Fruit fly (Drosophila melanogaster) whole organism, embryonic: Measurements from ENCODE around the gene Dsp1.

Source experiments
- Aef1 ChIP-seq: fragments of 200-800 bp; sonication (Bioruptor generic); IDR thresholded peaks from 3 replicates; pipeline ENCODE4 v1.3.6; 2022; ENCODE audit warnings: missing biosample characterization, missing genetic modification characterization
- Atf6 ChIP-seq: fragments of 200-800 bp; sonication (Bioruptor generic); IDR thresholded peaks from 2 replicates; pipeline ENCODE4 v1.3.6; 2022; ENCODE audit warnings: missing biosample characterization, missing genetic modification characterization
- BtbVII ChIP-seq: fragments of 200-800 bp; sonication (Bioruptor generic); optimal IDR thresholded peaks from 3 replicates; lab custom pipeline; 2017; ENCODE audit warnings: missing biosample characterization, mild to moderate bottlenecking, missing genetic modification characterization
- CG11560 ChIP-seq: fragments of 200-800 bp; sonication (Bioruptor generic); IDR thresholded peaks from 3 replicates; pipeline ENCODE4 v1.3.6; 2022; ENCODE audit warnings: missing biosample characterization, missing genetic modification characterization
- CG13624 ChIP-seq: fragments of 200-800 bp; sonication (Bioruptor generic); optimal IDR thresholded peaks from 2 replicates; lab custom pipeline; 2016; ENCODE audit warnings: missing biosample characterization, missing genetic modification characterization
- CG14014 ChIP-seq: fragments of 200-800 bp; sonication (Bioruptor generic); IDR thresholded peaks from 2 replicates; pipeline ENCODE4 v1.3.6; 2022; ENCODE audit warnings: missing biosample characterization, missing genetic modification characterization
- CG15269 ChIP-seq: fragments of 200-800 bp; sonication (Bioruptor generic); optimal IDR thresholded peaks from 2 replicates; lab custom pipeline; 2018; ENCODE audit warnings: missing biosample characterization, mild to moderate bottlenecking, missing genetic modification characterization, moderate library complexity
- CG1529 ChIP-seq: fragments of 200-800 bp; sonication (Bioruptor generic); optimal IDR thresholded peaks from 3 replicates; lab custom pipeline; 2018; ENCODE audit warnings: missing biosample characterization, missing genetic modification characterization
- CG1603 ChIP-seq: fragments of 200-800 bp; sonication (Bioruptor generic); optimal IDR thresholded peaks from 2 replicates; lab custom pipeline; 2019; ENCODE audit warnings: missing biosample characterization, mild to moderate bottlenecking, missing genetic modification characterization, moderate library complexity
- CG1832 ChIP-seq: fragments of 200-800 bp; sonication (Bioruptor generic); optimal IDR thresholded peaks from 2 replicates; lab custom pipeline; 2017; ENCODE audit warnings: missing biosample characterization, mild to moderate bottlenecking, missing genetic modification characterization, inconsistent platforms
- CG2202 ChIP-seq: fragments of 200-800 bp; sonication (Bioruptor generic); optimal IDR thresholded peaks from 2 replicates; lab custom pipeline; 2018; ENCODE audit warnings: missing biosample characterization, mild to moderate bottlenecking, missing genetic modification characterization
- CG2678 ChIP-seq: fragments of 200-800 bp; sonication (Bioruptor generic); optimal IDR thresholded peaks from 3 replicates; lab custom pipeline; 2019; ENCODE audit warnings: missing biosample characterization, mild to moderate bottlenecking, missing genetic modification characterization, moderate library complexity
- CG33213 ChIP-seq: fragments of 200-800 bp; sonication (Bioruptor generic); optimal IDR thresholded peaks from 3 replicates; lab custom pipeline; 2016; ENCODE audit warnings: missing biosample characterization, missing genetic modification characterization
- CG4282 ChIP-seq: fragments of 200-800 bp; sonication (Bioruptor generic); optimal IDR thresholded peaks from 2 replicates; lab custom pipeline; 2016; ENCODE audit warnings: missing biosample characterization, missing genetic modification characterization
- CG5245 ChIP-seq: fragments of 200-800 bp; sonication (Bioruptor generic); optimal IDR thresholded peaks from 3 replicates; lab custom pipeline; 2016; ENCODE audit warnings: missing biosample characterization, missing genetic modification characterization
- CG6654 ChIP-seq: fragments of 200-800 bp; sonication (Bioruptor generic); optimal IDR thresholded peaks from 2 replicates; lab custom pipeline; 2017; ENCODE audit warnings: missing biosample characterization, mild to moderate bottlenecking, missing genetic modification characterization
- CG6689 ChIP-seq: fragments of 200-800 bp; sonication (Bioruptor generic); IDR thresholded peaks from 2 replicates; pipeline ENCODE4 v1.3.6; 2022; ENCODE audit warnings: missing biosample characterization, missing genetic modification characterization
- CG7271 ChIP-seq: fragments of 200-800 bp; sonication (Bioruptor generic); optimal IDR thresholded peaks from 2 replicates; lab custom pipeline; 2018; ENCODE audit warnings: missing biosample characterization, mild to moderate bottlenecking, missing genetic modification characterization, moderate library complexity
- CG7372 ChIP-seq: fragments of 200-800 bp; sonication (Bioruptor generic); IDR thresholded peaks from 2 replicates; pipeline ENCODE4 v1.3.6; 2022; ENCODE audit warnings: missing biosample characterization, missing genetic modification characterization
- CG7745 ChIP-seq: fragments of 200-800 bp; sonication (Bioruptor generic); optimal IDR thresholded peaks from 2 replicates; lab custom pipeline; 2018; ENCODE audit warnings: missing biosample characterization, mild to moderate bottlenecking, missing genetic modification characterization, moderate library complexity
- CG8290 ChIP-seq, 3 experiments: fragments of 200-800 bp; sonication (Bioruptor generic); optimal IDR thresholded peaks; 2 replicates each; lab custom pipeline; 2016 to 2019; ENCODE audit warnings: missing biosample characterization in 3 of 3, missing genetic modification characterization in 3 of 3, mild to moderate bottlenecking in 2 of 3, moderate library complexity in 1 of 3
- CG8765 ChIP-seq: fragments of 200-800 bp; sonication (Bioruptor generic); IDR thresholded peaks from 2 replicates; pipeline ENCODE4 v1.3.6; 2022; ENCODE audit warnings: missing biosample characterization, missing genetic modification characterization
- CG9817 ChIP-seq: fragments of 200-800 bp; sonication (Bioruptor generic); optimal IDR thresholded peaks from 2 replicates; lab custom pipeline; 2018; ENCODE audit warnings: missing biosample characterization, mild to moderate bottlenecking, missing genetic modification characterization, moderate library complexity
- Doc3 ChIP-seq: fragments of 200-800 bp; sonication (Bioruptor generic); IDR thresholded peaks from 3 replicates; pipeline ENCODE4 v1.3.6; 2022; ENCODE audit warnings: missing biosample characterization, missing genetic modification characterization; ENCODE audit not compliant: partially characterized antibody
- Dref ChIP-seq: fragments of 200-800 bp; sonication (Bioruptor generic); IDR thresholded peaks from 2 replicates; pipeline ENCODE4 v1.3.6; 2022; ENCODE audit warnings: missing biosample characterization, missing genetic modification characterization
- H15 ChIP-seq: fragments of 200-800 bp; sonication (Bioruptor generic); IDR thresholded peaks from 3 replicates; pipeline ENCODE4 v1.3.6; 2022; ENCODE audit warnings: missing biosample characterization, missing genetic modification characterization
- Hand ChIP-seq: fragments of 200-800 bp; sonication (Bioruptor generic); optimal IDR thresholded peaks from 2 replicates; lab custom pipeline; 2017; ENCODE audit warnings: mild to moderate bottlenecking, missing biosample characterization, missing genetic modification reagents, missing genetic modification characterization
- HmgD ChIP-seq: fragments of 200-800 bp; sonication (Bioruptor generic); optimal IDR thresholded peaks from 3 replicates; lab custom pipeline; 2016; ENCODE audit warnings: missing biosample characterization, missing genetic modification characterization
- MBD-R2 ChIP-seq: fragments of 200-800 bp; sonication (Bioruptor generic); IDR thresholded peaks from 2 replicates; pipeline ENCODE4 v1.3.6; 2022; ENCODE audit warnings: missing biosample characterization, missing genetic modification characterization
- Nf-YA ChIP-seq: fragments of 200-800 bp; sonication (Bioruptor generic); IDR thresholded peaks from 2 replicates; pipeline ENCODE4 v1.3.6; 2022; ENCODE audit warnings: missing biosample characterization, missing genetic modification characterization
- al ChIP-seq: fragments of 200-800 bp; sonication (Bioruptor generic); IDR thresholded peaks from 2 replicates; pipeline ENCODE4 v1.3.6; 2022; ENCODE audit warnings: missing biosample characterization, missing genetic modification characterization
- ash1 ChIP-seq: fragments of 200-800 bp; sonication (Bioruptor generic); optimal IDR thresholded peaks from 2 replicates; lab custom pipeline; 2018; ENCODE audit warnings: missing biosample characterization, mild to moderate bottlenecking, missing genetic modification characterization
- br ChIP-seq: fragments of >200 bp; optimal IDR thresholded peaks from 2 replicates; lab custom pipeline; 2017
- cad ChIP-seq: fragments of >200 bp; optimal IDR thresholded peaks from 2 replicates; lab custom pipeline; 2017; ENCODE audit warnings: missing biosample characterization, missing genetic modification characterization
- cas ChIP-seq: fragments of 200-800 bp; sonication (Bioruptor generic); IDR thresholded peaks from 2 replicates; pipeline ENCODE4 v1.3.6; 2022; ENCODE audit warnings: missing biosample characterization, missing genetic modification characterization
- chm ChIP-seq: fragments of 200-800 bp; sonication (Bioruptor generic); IDR thresholded peaks from 2 replicates; pipeline ENCODE4 v1.3.6; 2022; ENCODE audit warnings: missing biosample characterization, missing genetic modification characterization
- ci ChIP-seq: fragments of 200-800 bp; sonication (Bioruptor generic); IDR thresholded peaks from 3 replicates; pipeline ENCODE4 v1.3.6; 2022; ENCODE audit warnings: missing biosample characterization, missing genetic modification characterization
- crp ChIP-seq, 2 experiments: fragments of 200-800 bp; sonication (Bioruptor generic); optimal IDR thresholded peaks; 2 replicates in 1 of 2; 3 replicates in 1 of 2; lab custom pipeline; 2017; ENCODE audit warnings: missing biosample characterization in 2 of 2, missing genetic modification characterization in 2 of 2, mild to moderate bottlenecking in 1 of 2, moderate library complexity in 1 of 2
- dm ChIP-seq: fragments of 200-800 bp; sonication (Bioruptor generic); optimal IDR thresholded peaks from 3 replicates; lab custom pipeline; 2016; ENCODE audit warnings: missing biosample characterization, missing genetic modification characterization
- grau ChIP-seq: fragments of 200-800 bp; optimal IDR thresholded peaks from 3 replicates; lab custom pipeline; 2019; ENCODE audit warnings: missing biosample characterization, mild to moderate bottlenecking, missing genetic modification characterization, moderate library complexity
- gsb-n ChIP-seq: fragments of 200-800 bp; sonication (Bioruptor generic); optimal IDR thresholded peaks from 3 replicates; lab custom pipeline; 2018; ENCODE audit warnings: missing biosample characterization, mild to moderate bottlenecking, missing genetic modification characterization
- hbn ChIP-seq: fragments of 200-800 bp; sonication (Bioruptor generic); IDR thresholded peaks from 2 replicates; pipeline ENCODE4 v1.3.6; 2022; ENCODE audit warnings: missing biosample characterization, missing genetic modification characterization; ENCODE audit not compliant: partially characterized antibody
- jigr1 ChIP-seq: fragments of 200-800 bp; sonication (Bioruptor generic); IDR thresholded peaks from 3 replicates; pipeline ENCODE4 v1.3.6; 2022; ENCODE audit warnings: missing biosample characterization, missing genetic modification characterization
- jumu ChIP-seq: fragments of 200-800 bp; sonication (Bioruptor generic); optimal IDR thresholded peaks from 3 replicates; lab custom pipeline; 2016; ENCODE audit warnings: missing biosample characterization, missing genetic modification characterization
- kni ChIP-seq: fragments of 200-800 bp; sonication (Bioruptor generic); optimal IDR thresholded peaks from 3 replicates; lab custom pipeline; 2017; ENCODE audit warnings: mild to moderate bottlenecking, missing biosample characterization, missing genetic modification reagents, missing genetic modification characterization
- lov ChIP-seq, 2 experiments: fragments of 200-800 bp in 1 of 2; fragments of >200 bp in 1 of 2; sonication (Bioruptor generic) in 1 of 2; IDR thresholded peaks in 1 of 2; optimal IDR thresholded peaks in 1 of 2; 2 replicates in 1 of 2; 3 replicates in 1 of 2; pipeline versions ENCODE4 v1.3.6 to Lab custom; 2017 to 2022; ENCODE audit warnings: missing biosample characterization in 1 of 2, missing genetic modification characterization in 1 of 2
- mirr ChIP-seq: fragments of 200-800 bp; sonication (Bioruptor generic); optimal IDR thresholded peaks from 3 replicates; lab custom pipeline; 2018; ENCODE audit warnings: missing biosample characterization, mild to moderate bottlenecking, missing genetic modification characterization
- oc ChIP-seq: fragments of 200-800 bp; sonication (Bioruptor generic); optimal IDR thresholded peaks from 2 replicates; lab custom pipeline; 2018; ENCODE audit warnings: missing biosample characterization, mild to moderate bottlenecking, missing genetic modification characterization, moderate library complexity
- phol ChIP-seq: fragments of 200-800 bp; sonication (Bioruptor generic); optimal IDR thresholded peaks from 3 replicates; lab custom pipeline; 2018; ENCODE audit warnings: missing biosample characterization, mild to moderate bottlenecking, missing genetic modification characterization, moderate library complexity
- run ChIP-seq: fragments of 200-800 bp; sonication (Bioruptor generic); optimal IDR thresholded peaks from 3 replicates; lab custom pipeline; 2018; ENCODE audit warnings: missing biosample characterization, mild to moderate bottlenecking, missing genetic modification characterization
- twi ChIP-seq: fragments of 200-800 bp; optimal IDR thresholded peaks from 2 replicates; lab custom pipeline; 2019; ENCODE audit warnings: missing biosample characterization, mild to moderate bottlenecking, missing genetic modification characterization, moderate library complexity

Gene Dsp1

DNA sequence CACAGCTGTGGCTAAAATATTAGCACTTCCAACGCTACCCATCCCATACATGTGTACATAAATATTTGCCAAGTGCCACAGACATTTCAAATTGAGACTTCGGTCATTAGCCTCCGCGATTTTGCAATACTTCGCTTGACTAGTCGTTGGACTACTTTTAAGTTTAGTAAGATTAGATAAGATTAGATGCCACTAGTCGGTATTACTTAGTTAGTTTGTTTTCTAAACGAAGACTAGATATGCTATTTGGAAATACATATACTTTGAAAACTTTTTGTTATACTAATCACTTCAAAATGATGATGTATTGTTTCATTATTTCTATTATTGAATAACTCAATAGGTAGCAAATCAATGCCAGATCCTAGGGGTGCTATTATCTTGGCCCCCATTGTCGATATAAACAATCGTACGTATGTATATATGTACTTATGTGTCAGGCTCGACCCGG is 52.6 kb downstream of the Dsp1 start (continued):
- TF ChIP-seq CG5245 (GFP tag; lab: Kevin White, UChicago) (no peak), CG7372 (GFP tag; lab: Robert Waterston, UW) (no peak), ci (GFP tag; lab: Robert Waterston, UW) (no peak), jigr1 (no peak), cas (no peak), cad (no peak), CG8765 (GFP tag; lab: Robert Waterston, UW) (no peak), jumu (GFP tag; lab: Kevin White, UChicago) (no peak), CG4282 (no peak), gsb-n (tag; lab: Kevin White, UChicago) (no peak), twi (tag; lab: Kevin White, UChicago) (no peak), CG1832 (GFP tag; lab: Kevin White, UChicago) (no peak), Dref (no peak), MBD-R2 (0 out of 2 replicates have a peak, but pooled peaks have one; percentile 19), oc (tag; lab: Kevin White, UChicago) (no peak), CG8290 (GFP tag; optimal IDR thresholded peaks at IDR 0.05; lab: Kevin White, UChicago) (no peak), CG8290 (tag; optimal IDR thresholded peaks at IDR 0.05; lab: Kevin White, UChicago) (no peak), HmgD (GFP tag; lab: Kevin White, UChicago) (no peak), lov (optimal IDR thresholded peaks at IDR 0.05; lab: Kevin White, UChicago) (no peak), lov (GFP tag; IDR thresholded peaks at IDR 0.05; lab: Robert Waterston, UW) (no peak), crp (GFP tag; optimal IDR thresholded peaks at IDR 0.05; lab: Kevin White, UChicago) (no peak), CG7745 (tag; lab: Kevin White, UChicago) (no peak), CG9817 (tag; lab: Kevin White, UChicago) (no peak), CG14014 (GFP tag; lab: Robert Waterston, UW) (no peak), phol (peak; percentile 36), run (tag; lab: Kevin White, UChicago) (no peak), CG2678 (tag; lab: Kevin White, UChicago) (peak; percentile 68), CG13624 (peak; percentile 21), chm (GFP tag; lab: Robert Waterston, UW) (no peak), br (no peak), BtbVII (GFP tag; lab: Kevin White, UChicago) (peak; percentile 14), CG7271 (tag; lab: Kevin White, UChicago) (no peak), H15 (GFP tag; lab: Robert Waterston, UW) (no peak), CG1603 (tag; lab: Kevin White, UChicago) (no peak), Doc3 (GFP tag; lab: Robert Waterston, UW) (no peak), mirr (GFP tag; lab: Kevin White, UChicago) (peak; percentile 38), CG6689 (GFP tag; lab: Robert Waterston, UW) (peak; percentile 17; the same call in 1 of the 2 replicates), Atf6 (GFP tag; lab: Robert Waterston, UW) (peak; percentile 51; the same call in 1 of the 2 replicates), CG15269 (tag; lab: Kevin White, UChicago) (peak; percentile 45), al (no peak), CG1529 (GFP tag; lab: Kevin White, UChicago) (no peak), CG6654 (GFP tag; lab: Kevin White, UChicago) (no peak), CG2202 (no peak), CG11560 (tag; lab: Robert Waterston, UW) (no peak), Aef1 (no peak), dm (GFP tag; lab: Kevin White, UChicago) (peak; percentile 3), CG33213 (no peak), kni (GFP tag; lab: Kevin White, UChicago) (no peak), ash1 (GFP tag; lab: Kevin White, UChicago) (no peak), hbn (GFP tag; lab: Robert Waterston, UW) (no peak), Hand (GFP tag; lab: Kevin White, UChicago) (peak; percentile 42), Nf-YA (GFP tag; lab: Robert Waterston, UW) (no peak), grau (peak; percentile 52)
